Worm (Caenorhabditis elegans) whole organism, L2 larva: ENCODE results near the gene srd-74.

ENCODE experiments used
- C34F6.9 ChIP-seq: fragments of 150-350 bp; optimal IDR thresholded peaks from 2 replicates; lab custom pipeline; 2014; ENCODE audit warnings: missing biosample characterization, missing genetic modification characterization
- Y55F3AM.14 ChIP-seq: fragments of 200-800 bp; sonication (Bioruptor generic); optimal IDR thresholded peaks from 2 replicates; lab custom pipeline; 2018; ENCODE audit warnings: mild to moderate bottlenecking, missing genetic modification characterization, missing compliant biosample characterization
- egl-27 ChIP-seq: sonication (generic microtip); optimal IDR thresholded peaks from 3 replicates; lab custom pipeline; 2017; ENCODE audit warnings: missing biosample characterization, missing genetic modification reagents, missing genetic modification characterization
- elt-1 ChIP-seq: fragments of 150-350 bp; optimal IDR thresholded peaks from 2 replicates; lab custom pipeline; 2014; ENCODE audit warnings: missing biosample characterization, missing genetic modification characterization
- elt-3 ChIP-seq: sonication (generic microtip); optimal IDR thresholded peaks from 2 replicates; lab custom pipeline; 2017; ENCODE audit warnings: missing biosample characterization, missing genetic modification characterization
- fos-1 ChIP-seq: fragments of 150-350 bp; optimal IDR thresholded peaks from 2 replicates; lab custom pipeline; 2014; ENCODE audit warnings: missing biosample characterization, missing genetic modification characterization
- lin-13 ChIP-seq: fragments of 150-350 bp; optimal IDR thresholded peaks from 2 replicates; lab custom pipeline; 2014; ENCODE audit warnings: missing biosample characterization, missing genetic modification reagents, missing genetic modification characterization
- lin-39 ChIP-seq: fragments of 150-350 bp; optimal IDR thresholded peaks from 2 replicates; lab custom pipeline; 2014; ENCODE audit warnings: missing biosample characterization, missing genetic modification reagents, missing genetic modification characterization
- nhr-11 ChIP-seq: fragments of 150-350 bp; optimal IDR thresholded peaks from 2 replicates; lab custom pipeline; 2014; ENCODE audit warnings: missing biosample characterization, missing genetic modification characterization
- nhr-12 ChIP-seq: fragments of 150-350 bp; optimal IDR thresholded peaks from 2 replicates; lab custom pipeline; 2014; ENCODE audit warnings: missing biosample characterization, missing genetic modification characterization
- nhr-237 ChIP-seq: fragments of 150-350 bp; optimal IDR thresholded peaks from 2 replicates; lab custom pipeline; 2014; ENCODE audit warnings: missing biosample characterization, missing genetic modification characterization
- peb-1 ChIP-seq: fragments of 150-350 bp; optimal IDR thresholded peaks from 2 replicates; lab custom pipeline; 2014; ENCODE audit warnings: missing biosample characterization, missing genetic modification characterization
- skn-1 ChIP-seq: sonication (generic microtip); optimal IDR thresholded peaks from 2 replicates; lab custom pipeline; 2017; ENCODE audit warnings: missing biosample characterization, missing genetic modification characterization
- unc-62 ChIP-seq: fragments of 150-350 bp; optimal IDR thresholded peaks from 2 replicates; lab custom pipeline; 2014; ENCODE audit warnings: missing biosample characterization, missing genetic modification reagents, missing genetic modification characterization

- TF ChIP-seq skn-1 (tag; lab: Kevin White, UChicago) (no peak), unc-62 (no peak), Y55F3AM.14 (no peak), nhr-12 (no peak), nhr-11 (no peak), nhr-237 (tag; lab: Kevin White, UChicago) (no peak), egl-27 (tag; lab: Kevin White, UChicago) (no peak), peb-1 (tag; lab: Kevin White, UChicago) (no peak), elt-3 (no peak), C34F6.9 (tag; lab: Kevin White, UChicago) (no peak), lin-39 (tag; lab: Kevin White, UChicago) (no peak), elt-1 (tag; lab: Kevin White, UChicago) (no peak), fos-1 (tag; lab: Kevin White, UChicago) (no peak), lin-13 (GFP tag; lab: Kevin White, UChicago) (no peak)
Measured at ce11 chrIII:11732943-11733342, 49.0 kb upstream of the srd-74 start.
